Fruit fly (Drosophila melanogaster): ENCODE data around the gene CG32091.
A peak's percentile ranks its signal among the peaks of the same experiment; 100 is the strongest.

CG32091 gene

dm6 chr3L:11680298-11680697, 49.1 kb downstream of the CG32091 start, which contains the start of gene CG32085 (continued):
- TF ChIP-seq zen (tag; optimal IDR thresholded peaks at IDR 0.05) (no peak), CG8290 (GFP tag; optimal IDR thresholded peaks at IDR 0.05) (no peak), CG8290 (tag; optimal IDR thresholded peaks at IDR 0.05) (peak in 1 of 2 experiments; percentile 92), CG1832 (GFP tag; optimal IDR thresholded peaks at IDR 0.05) (peak; percentile 51), corto (GFP tag; optimal IDR thresholded peaks at IDR 0.05) (no peak), HLH54F (GFP tag; optimal IDR thresholded peaks at IDR 0.05) (peak; percentile 54), CG15269 (tag; optimal IDR thresholded peaks at IDR 0.05) (peak; percentile 42), CG3163 (GFP tag; optimal IDR thresholded peaks at IDR 0.05) (peak; percentile 17), CG30403 (GFP tag; optimal IDR thresholded peaks at IDR 0.05) (peak; percentile 48), CG42726 (GFP tag; IDR thresholded peaks at IDR 0.05; ENCODE audit: partially characterized antibody) (no peak), slp2 (GFP tag; optimal IDR thresholded peaks at IDR 0.05) (peak; percentile 1), CG6689 (GFP tag; IDR thresholded peaks at IDR 0.05) (0 out of 2 replicates have a peak, but pooled peaks have one; percentile 30), Camta (GFP tag; optimal IDR thresholded peaks at IDR 0.05) (peak; percentile 0), CG12299 (tag; optimal IDR thresholded peaks at IDR 0.05) (no peak), Mrtf (GFP tag; IDR thresholded peaks at IDR 0.05) (peak; percentile 79), H2.0 (GFP tag; IDR thresholded peaks at IDR 0.05) (peak; percentile 36; the same call in 1 of the 2 replicates), CG10543 (GFP tag; optimal IDR thresholded peaks at IDR 0.05) (peak; percentile 60), CG33213 (GFP tag; optimal IDR thresholded peaks at IDR 0.05) (no peak), Dfd (GFP tag; optimal IDR thresholded peaks at IDR 0.05) (no peak), nerfin-2 (GFP tag; IDR thresholded peaks at IDR 0.05; ENCODE audit: partially characterized antibody) (no peak), Trl (optimal IDR thresholded peaks at IDR 0.05) (peak; percentile 60 to 61), Trl (GFP tag; optimal IDR thresholded peaks at IDR 0.05) (peak; percentile 88), CG8924 (tag; optimal IDR thresholded peaks at IDR 0.05) (peak; percentile 35), Fer2 (tag; optimal IDR thresholded peaks at IDR 0.05) (peak; percentile 4), trh (GFP tag; optimal IDR thresholded peaks at IDR 0.05) (no peak), Hsf (GFP tag; optimal IDR thresholded peaks at IDR 0.05) (peak; percentile 46), rib (GFP tag; IDR thresholded peaks at IDR 0.05) (peak; percentile 51; the same call in 1 of the 2 replicates), hb (GFP tag; IDR thresholded peaks at IDR 0.05; ENCODE audit: partially characterized antibody) (no peak), CG4360 (GFP tag; IDR thresholded peaks at IDR 0.05) (no peak), CG7963 (GFP tag; IDR thresholded peaks at IDR 0.05; ENCODE audit: partially characterized antibody) (no peak), CoRest (tag; optimal IDR thresholded peaks at IDR 0.05) (peak; percentile 21), CG12236 (GFP tag; optimal IDR thresholded peaks at IDR 0.05) (no peak), az2 (GFP tag; optimal IDR thresholded peaks at IDR 0.05) (peak; percentile 56), CG11504 (tag; optimal IDR thresholded peaks at IDR 0.05) (peak; percentile 45), CG5953 (GFP tag; IDR thresholded peaks at IDR 0.05) (0 out of 2 replicates have a peak, but pooled peaks have one; percentile 47), prd (optimal IDR thresholded peaks at IDR 0.05) (no peak), prd (GFP tag; IDR thresholded peaks at IDR 0.05) (peak; percentile 55), CG7786 (GFP tag; optimal IDR thresholded peaks at IDR 0.05) (peak; percentile 62), CG10274 (GFP tag; optimal IDR thresholded peaks at IDR 0.05) (peak; percentile 37), dmrt11E (tag; optimal IDR thresholded peaks at IDR 0.05) (no peak), CG5180 (GFP tag; optimal IDR thresholded peaks at IDR 0.05) (peak; percentile 43), CG18011 (GFP tag; optimal IDR thresholded peaks at IDR 0.05) (peak; percentile 51), Fer3 (tag; optimal IDR thresholded peaks at IDR 0.05) (peak; percentile 51), CG9932 (GFP tag; IDR thresholded peaks at IDR 0.05) (peak; percentile 84), CG34422 (GFP tag; IDR thresholded peaks at IDR 0.05) (peak; percentile 27; the same call in 1 of the 3 replicates), Dref (GFP tag; IDR thresholded peaks at IDR 0.05) (peak; percentile 37), sob (GFP tag; IDR thresholded peaks at IDR 0.05) (peak; percentile 80), CG18619 (GFP tag; optimal IDR thresholded peaks at IDR 0.05) (peak; percentile 48), cwo (GFP tag; optimal IDR thresholded peaks at IDR 0.05) (peak; percentile 64), ind (GFP tag; optimal IDR thresholded peaks at IDR 0.05) (peak; percentile 68), gt (GFP tag; IDR thresholded peaks at IDR 0.05) (no peak), CG1647 (GFP tag; optimal IDR thresholded peaks at IDR 0.05) (peak; percentile 4)
